Worm (Caenorhabditis elegans): ENCODE results near the gene mtss-1.

DNA sequence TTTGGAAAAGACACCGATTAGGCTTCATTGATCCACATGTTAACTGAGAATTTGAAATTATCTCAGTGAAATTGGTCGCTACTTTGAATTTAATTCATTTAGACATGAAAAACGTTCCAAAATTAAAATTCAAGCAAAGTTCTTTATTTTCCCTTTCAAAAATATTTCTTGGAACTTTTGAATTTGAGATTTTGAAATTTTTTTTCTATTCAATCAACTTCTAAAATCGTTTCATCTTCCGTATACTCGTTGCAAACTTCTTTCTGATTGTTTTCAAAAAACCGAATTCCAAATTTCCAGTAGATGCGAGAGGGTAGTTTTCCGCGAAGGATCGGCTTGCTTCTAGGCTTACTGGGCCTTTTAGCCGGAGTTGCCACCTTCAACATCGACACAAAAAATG is 50.5 kb downstream of the mtss-1 start, which contains the start of gene pat-2:
- no peak for TF ChIP-seq zag-1 (tag; optimal IDR thresholded peaks at IDR 0.05)
- no peak for TF ChIP-seq unc-62 (GFP tag; optimal IDR thresholded peaks at IDR 0.05 in 1 of 2)
- TF ChIP-seq unc-62 (tag; optimal IDR thresholded peaks at IDR 0.05) = no peak
- no peak for TF ChIP-seq daf-8 (GFP tag; IDR thresholded peaks at IDR 0.05)
- no peak for TF ChIP-seq lin-39 (tag; optimal IDR thresholded peaks at IDR 0.05)
- TF ChIP-seq hlh-30 (tag; optimal IDR thresholded peaks at IDR 0.05; ENCODE audit: insufficient read depth) = no peak
- TF ChIP-seq ceh-20 (GFP tag; IDR thresholded peaks at IDR 0.05) = no peak
